Worm (Caenorhabditis elegans): ENCODE data around the gene rnh-1.0.

ce11 chrII:5032669-5033068, 37.5 kb downstream of the rnh-1.0 start:
- no peak for TF ChIP-seq elt-3 (tag; optimal IDR thresholded peaks at IDR 0.05)
- peak; percentile 80 for TF ChIP-seq flh-1 (GFP tag; optimal IDR thresholded peaks at IDR 0.05)
- peak; percentile 85 for TF ChIP-seq ztf-11 (tag; optimal IDR thresholded peaks at IDR 0.05)
- TF ChIP-seq nhr-237 (tag; optimal IDR thresholded peaks at IDR 0.05) = peak; percentile 28
- no peak for TF ChIP-seq ces-1 (GFP tag; optimal IDR thresholded peaks at IDR 0.05)
- peak; percentile 63 for TF ChIP-seq pha-4 (tag; optimal IDR thresholded peaks at IDR 0.05)
- peak; percentile 8 for TF ChIP-seq blmp-1 (tag; optimal IDR thresholded peaks at IDR 0.05)
- TF ChIP-seq drap-1 (GFP tag; optimal IDR thresholded peaks at IDR 0.05) = peak; percentile 95
- peak; percentile 93 for TF ChIP-seq ham-2 (GFP tag; optimal IDR thresholded peaks at IDR 0.05)
- TF ChIP-seq nhr-28 (tag; optimal IDR thresholded peaks at IDR 0.05) = peak; percentile 53
- no peak for TF ChIP-seq snpc-4 (tag; optimal IDR thresholded peaks at IDR 0.05)

Measured in whole organism, mixed stage, embryonic.